Fruit fly (Drosophila melanogaster): ENCODE measurements around the gene CG34295.

Gene CG34295

dm6 chr3R:28819555-28820305 is 30.3 kb downstream of the CG34295 start, which contains the start of the genes CG1523 and CG1647:
CG1523 (minus strand) TSS chr3R:28819668.
CG1647 (plus strand) TSS chr3R:28820221.
- TF ChIP-seq Myc (optimal IDR thresholded peaks at IDR 0.05), result no peak
- no peak for TF ChIP-seq psq (optimal IDR thresholded peaks at IDR 0.05)
- TF ChIP-seq h (optimal IDR thresholded peaks at IDR 0.05), result no peak
- TF ChIP-seq insv (optimal IDR thresholded peaks at IDR 0.05), result no peak
- no peak for TF ChIP-seq Sin3A (optimal IDR thresholded peaks at IDR 0.05)
- TF ChIP-seq ttk (optimal IDR thresholded peaks at IDR 0.05), result no peak

- TF ChIP-seq psq (optimal IDR thresholded peaks at IDR 0.05) (no peak), Myc (optimal IDR thresholded peaks at IDR 0.05) (no peak), Sin3A (optimal IDR thresholded peaks at IDR 0.05) (no peak), insv (optimal IDR thresholded peaks at IDR 0.05) (no peak), h (optimal IDR thresholded peaks at IDR 0.05) (no peak), ttk (optimal IDR thresholded peaks at IDR 0.05) (no peak)
Measured at dm6 chr3R:28827222-28827621, 37.8 kb downstream of the CG34295 start.

- TF ChIP-seq Myc (optimal IDR thresholded peaks at IDR 0.05) (no peak), psq (optimal IDR thresholded peaks at IDR 0.05) (no peak), h (optimal IDR thresholded peaks at IDR 0.05) (no peak), ttk (optimal IDR thresholded peaks at IDR 0.05) (no peak)
Measured at dm6 chr3R:28829328-28829916, 40.0 kb downstream of the CG34295 start.

DNA sequence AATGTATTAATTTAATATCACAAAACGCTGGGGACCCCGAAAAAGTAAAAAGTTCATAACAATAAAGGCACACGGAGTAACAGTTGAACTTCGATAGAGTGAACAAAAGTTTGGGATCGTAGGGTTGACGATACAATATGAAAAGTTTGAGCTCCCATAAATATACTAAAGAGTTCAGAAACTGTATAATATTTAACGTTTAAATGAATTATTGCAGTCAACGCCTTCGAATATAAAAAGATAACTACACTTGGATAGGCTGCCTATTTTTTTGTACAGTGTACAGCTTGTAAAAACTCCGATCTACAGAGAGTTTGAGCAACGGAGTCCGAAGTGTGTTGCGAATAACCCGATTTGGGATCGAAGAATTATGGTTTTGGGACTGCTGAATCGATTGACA is 41.3 kb downstream of the CG34295 start:
- TF ChIP-seq Myc (optimal IDR thresholded peaks at IDR 0.05) (no peak), ttk (optimal IDR thresholded peaks at IDR 0.05) (no peak)

- TF ChIP-seq psq (optimal IDR thresholded peaks at IDR 0.05), result no peak
- TF ChIP-seq insv (optimal IDR thresholded peaks at IDR 0.05), result no peak
- no peak for TF ChIP-seq Sin3A (optimal IDR thresholded peaks at IDR 0.05)
- no peak for TF ChIP-seq Myc (optimal IDR thresholded peaks at IDR 0.05)
- TF ChIP-seq h (optimal IDR thresholded peaks at IDR 0.05), result no peak
- TF ChIP-seq ttk (optimal IDR thresholded peaks at IDR 0.05), result no peak
Measured at dm6 chr3R:28831172-28831571, 41.8 kb downstream of the CG34295 start.

dm6 chr3R:28831626-28832267 is 42.3 kb downstream of the CG34295 start, which contains the start of gene WASp:
WASp (minus strand) TSS chr3R:28832024.
- TF ChIP-seq insv (optimal IDR thresholded peaks at IDR 0.05), result no peak
- no peak for TF ChIP-seq h (optimal IDR thresholded peaks at IDR 0.05)
- no peak for TF ChIP-seq Myc (optimal IDR thresholded peaks at IDR 0.05)
- no peak for TF ChIP-seq ttk (optimal IDR thresholded peaks at IDR 0.05)
- no peak for TF ChIP-seq psq (optimal IDR thresholded peaks at IDR 0.05)
- no peak for TF ChIP-seq Sin3A (optimal IDR thresholded peaks at IDR 0.05)
